Fruit fly (Drosophila melanogaster) whole organism: ENCODE results near the gene RabX6.

ENCODE experiments used
- CG8478 ChIP-seq: fragments of >200 bp; optimal IDR thresholded peaks from 2 replicates; lab custom pipeline; 2018; ENCODE audit warnings: inconsistent platforms
- Dll ChIP-seq: fragments of >200 bp; optimal IDR thresholded peaks from 2 replicates; lab custom pipeline; 2017
- EcR ChIP-seq, 2 experiments: fragments of >200 bp; optimal IDR thresholded peaks; 2 replicates each; lab custom pipeline; 2017; ENCODE audit warnings: missing biosample characterization in 2 of 2, missing genetic modification characterization in 2 of 2, missing genetic modification reagents in 2 of 2
- pan ChIP-seq: fragments of >200 bp; optimal IDR thresholded peaks from 2 replicates; lab custom pipeline; 2017
- psq ChIP-seq: fragments of >200 bp; optimal IDR thresholded peaks from 2 replicates; lab custom pipeline; 2017
- usp ChIP-seq: fragments of >200 bp; optimal IDR thresholded peaks from 2 replicates; lab custom pipeline; 2017; ENCODE audit warnings: missing biosample characterization, missing genetic modification characterization, mixed read lengths

Gene RabX6

DNA sequence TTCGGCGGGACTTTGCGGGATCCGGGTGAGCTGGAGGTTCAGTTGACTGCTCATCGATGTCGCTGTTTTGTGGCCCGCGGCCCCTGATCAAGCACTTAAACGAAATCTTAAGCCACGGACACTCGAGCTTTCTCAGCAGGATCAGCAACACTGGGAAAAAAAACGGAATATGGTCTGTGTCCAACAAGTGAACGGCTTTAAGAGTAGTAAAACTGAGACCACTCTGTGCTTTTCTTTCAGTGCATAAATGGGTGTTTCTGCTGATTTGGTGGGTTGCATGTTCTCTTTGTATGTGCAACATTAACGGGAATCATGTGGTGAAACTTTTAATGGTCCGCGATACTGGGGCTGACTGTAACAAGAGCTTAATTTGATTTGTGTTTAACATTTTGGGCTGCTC is 39.0 kb downstream of the RabX6 start:
- TF ChIP-seq pan (no peak), Dll (lab: Kevin White, UChicago) (no peak), CG8478 (lab: Kevin White, UChicago) (no peak)

DNA sequence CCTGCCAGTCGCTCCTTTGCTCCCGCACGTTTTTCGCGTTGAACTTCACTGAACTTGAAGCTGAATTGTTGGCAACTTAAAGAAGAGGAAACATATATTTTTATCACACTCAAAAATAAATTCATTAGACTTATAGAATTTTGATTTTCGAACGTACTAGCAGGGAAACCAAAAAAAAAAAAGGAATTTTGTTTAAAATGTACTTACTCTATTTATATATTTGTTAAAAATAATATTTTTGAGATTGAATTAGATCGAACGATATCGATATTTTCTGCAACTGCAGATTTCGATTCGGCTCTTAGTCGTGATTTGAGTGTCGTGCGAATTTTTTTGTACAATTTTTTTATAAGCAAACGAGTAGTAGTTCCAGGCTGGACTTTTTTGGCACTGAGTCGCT is 41.2 kb downstream of the RabX6 start:
- TF ChIP-seq usp (GFP tag; lab: Kevin White, UChicago) (no peak), EcR (GFP tag; optimal IDR thresholded peaks at IDR 0.05; lab: Kevin White, UChicago) (no peak), pan (no peak), CG8478 (lab: Kevin White, UChicago) (no peak), psq (lab: Kevin White, UChicago) (no peak)

DNA sequence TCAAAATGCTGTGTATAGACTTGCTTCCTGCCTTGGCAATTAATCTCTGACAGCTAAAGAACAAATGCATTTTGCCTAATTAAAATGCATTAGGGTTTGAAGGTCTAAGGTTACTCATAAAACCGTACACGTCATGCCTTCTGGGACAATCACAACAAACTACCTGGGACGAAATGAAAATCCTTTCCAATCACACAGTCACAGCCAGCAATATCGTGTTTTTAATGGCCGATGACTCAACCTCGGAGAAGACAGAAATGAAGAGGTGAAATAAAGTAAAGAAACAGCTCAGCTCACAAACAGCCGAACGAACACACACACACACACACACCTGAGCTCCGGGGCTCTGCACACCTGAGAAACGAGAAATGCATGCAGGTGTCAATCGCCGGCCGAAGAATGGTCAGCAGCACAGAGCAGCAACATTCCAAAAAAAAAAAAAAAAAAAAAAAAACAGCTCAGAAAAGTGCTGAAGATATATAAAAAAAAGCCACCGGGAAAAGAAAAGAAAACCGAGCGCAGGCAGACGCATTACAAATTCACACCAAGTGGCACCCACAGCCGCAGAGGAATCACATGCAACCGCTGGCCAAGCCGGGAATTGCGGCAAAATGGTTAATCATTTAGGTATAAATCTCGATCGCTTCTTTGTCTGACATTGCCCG is 42.1 kb downstream of the RabX6 start:
- TF ChIP-seq Dll (lab: Kevin White, UChicago), result no peak
- no peak for TF ChIP-seq CG8478 (lab: Kevin White, UChicago)
- no peak for TF ChIP-seq pan
- TF ChIP-seq psq (lab: Kevin White, UChicago), result no peak
- TF ChIP-seq usp (GFP tag; lab: Kevin White, UChicago), result no peak
- no peak for TF ChIP-seq EcR (GFP tag; optimal IDR thresholded peaks at IDR 0.05; lab: Kevin White, UChicago)

DNA sequence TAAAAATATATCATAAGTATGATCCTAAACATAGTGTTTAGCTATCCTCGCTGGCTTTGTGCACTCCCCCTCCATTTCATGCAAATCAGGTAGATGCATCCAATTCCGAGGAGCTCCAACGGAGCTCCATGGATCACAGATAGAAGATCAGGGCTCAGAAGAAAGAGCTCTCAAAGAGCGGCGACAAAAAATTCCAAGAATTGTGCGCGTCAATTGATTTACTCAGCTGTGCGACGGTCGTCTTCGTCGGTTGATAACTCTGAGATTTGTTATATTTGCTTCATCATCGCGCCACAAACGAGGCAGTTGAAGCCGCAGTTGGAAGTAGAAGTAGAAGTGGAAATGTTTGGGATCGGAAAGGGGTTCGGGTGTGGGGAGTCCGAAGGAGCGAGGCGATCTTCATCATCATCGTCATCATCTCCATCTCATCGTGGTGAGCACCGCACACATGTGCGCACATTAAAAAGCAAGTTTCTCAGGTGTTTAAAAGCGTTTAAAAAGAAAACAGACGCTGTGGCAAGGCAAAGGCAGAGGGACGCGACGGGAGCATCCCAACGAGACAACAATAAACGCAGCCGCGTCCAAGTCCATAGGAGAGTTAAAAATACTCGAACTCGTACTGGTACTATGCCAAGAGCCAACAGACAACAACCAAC is 43.0 kb downstream of the RabX6 start:
- TF ChIP-seq psq (lab: Kevin White, UChicago), result no peak
- no peak for TF ChIP-seq CG8478 (lab: Kevin White, UChicago)
- TF ChIP-seq usp (GFP tag; lab: Kevin White, UChicago), result no peak
- TF ChIP-seq EcR (GFP tag; optimal IDR thresholded peaks at IDR 0.05; lab: Kevin White, UChicago), result no peak
- TF ChIP-seq pan, result no peak
- TF ChIP-seq Dll (lab: Kevin White, UChicago), result no peak

DNA sequence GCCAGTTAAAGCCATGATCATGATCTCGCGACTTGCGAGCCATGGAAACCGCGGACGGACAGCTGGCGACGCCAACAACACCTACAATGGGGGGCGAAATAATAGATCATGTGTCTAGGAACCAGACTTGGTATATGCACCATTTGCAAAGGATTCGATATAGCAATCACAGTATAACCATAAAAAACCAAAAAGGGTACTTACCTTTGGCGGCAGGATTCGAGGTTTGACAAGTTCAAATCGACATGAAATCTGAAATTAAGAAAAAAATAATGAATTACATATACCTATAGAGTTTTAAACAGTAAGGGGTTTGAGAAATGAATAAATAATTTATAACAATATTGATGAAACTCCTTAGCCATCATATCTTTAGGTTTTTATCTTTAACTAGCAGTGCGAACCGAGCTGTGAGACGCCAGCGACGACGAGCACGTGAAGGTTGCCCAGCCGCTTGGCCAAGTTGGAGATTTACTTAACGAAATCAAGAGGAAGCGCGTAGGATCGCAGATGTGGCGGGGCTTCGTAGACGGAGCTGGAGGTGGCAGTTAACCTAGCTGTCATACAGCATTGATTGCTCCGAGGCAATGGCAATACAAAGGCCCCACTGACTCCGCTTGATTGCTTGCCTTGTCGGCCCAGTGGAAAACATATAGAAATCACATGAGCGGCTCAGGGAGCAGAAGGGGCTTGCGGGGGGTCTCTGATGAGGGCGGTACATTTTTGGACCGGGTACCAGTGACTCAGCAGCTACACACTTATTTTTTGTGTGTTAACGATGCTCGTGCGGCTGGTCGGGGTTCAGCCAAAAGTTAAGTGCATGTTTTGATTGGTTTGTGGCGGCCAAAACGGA is 43.8 kb downstream of the RabX6 start:
- TF ChIP-seq Dll (lab: Kevin White, UChicago) (no peak), psq (lab: Kevin White, UChicago) (no peak), usp (GFP tag; lab: Kevin White, UChicago) (no peak), CG8478 (lab: Kevin White, UChicago) (no peak), EcR (GFP tag; optimal IDR thresholded peaks at IDR 0.05; lab: Kevin White, UChicago) (no peak), pan (no peak)

DNA sequence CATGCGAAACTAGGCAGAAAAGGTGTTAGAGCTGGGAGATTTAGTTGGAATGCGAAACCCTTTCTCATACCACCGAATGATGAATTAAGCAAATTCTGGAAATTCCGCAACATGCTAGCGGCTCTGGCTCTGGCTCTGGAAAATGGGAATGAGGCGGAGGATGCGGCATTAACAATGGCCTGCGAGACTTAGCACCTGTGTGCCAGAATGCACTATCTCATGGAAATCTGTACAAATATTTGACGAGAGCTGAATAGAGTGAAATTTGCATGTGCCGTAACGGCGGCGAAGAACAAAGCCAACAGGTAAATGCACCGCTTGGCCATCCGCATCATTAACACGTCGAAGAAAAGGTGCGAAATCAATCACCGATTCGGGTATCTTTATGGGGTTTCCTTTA is 45.0 kb downstream of the RabX6 start:
- TF ChIP-seq pan, result no peak
- no peak for TF ChIP-seq psq (lab: Kevin White, UChicago)
- no peak for TF ChIP-seq CG8478 (lab: Kevin White, UChicago)
- TF ChIP-seq usp (GFP tag; lab: Kevin White, UChicago), result no peak
- TF ChIP-seq EcR (GFP tag; optimal IDR thresholded peaks at IDR 0.05; lab: Kevin White, UChicago), result no peak
- TF ChIP-seq Dll (lab: Kevin White, UChicago), result no peak

DNA sequence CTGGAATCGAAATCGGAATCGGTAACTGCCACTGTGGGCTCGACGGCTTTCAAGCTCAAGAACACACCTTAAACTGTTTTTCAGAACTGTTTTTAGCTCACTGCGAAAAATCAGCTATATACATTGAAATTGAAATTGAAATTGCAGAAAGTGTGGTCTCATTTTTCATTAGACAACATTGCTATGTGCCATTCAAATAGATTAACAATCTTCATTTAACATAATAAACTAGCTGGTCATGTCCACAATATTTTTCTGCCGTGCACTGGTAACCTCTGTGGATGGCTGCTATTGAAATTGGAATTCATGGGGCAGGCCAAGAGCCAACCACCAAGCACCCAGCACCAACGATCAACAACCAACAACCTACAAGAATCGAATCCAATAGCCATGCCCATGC is 45.6 kb downstream of the RabX6 start:
- TF ChIP-seq usp (GFP tag; lab: Kevin White, UChicago) (no peak), pan (no peak), EcR (GFP tag; optimal IDR thresholded peaks at IDR 0.05; lab: Kevin White, UChicago) (no peak), CG8478 (lab: Kevin White, UChicago) (no peak), psq (lab: Kevin White, UChicago) (no peak), Dll (lab: Kevin White, UChicago) (no peak)

DNA sequence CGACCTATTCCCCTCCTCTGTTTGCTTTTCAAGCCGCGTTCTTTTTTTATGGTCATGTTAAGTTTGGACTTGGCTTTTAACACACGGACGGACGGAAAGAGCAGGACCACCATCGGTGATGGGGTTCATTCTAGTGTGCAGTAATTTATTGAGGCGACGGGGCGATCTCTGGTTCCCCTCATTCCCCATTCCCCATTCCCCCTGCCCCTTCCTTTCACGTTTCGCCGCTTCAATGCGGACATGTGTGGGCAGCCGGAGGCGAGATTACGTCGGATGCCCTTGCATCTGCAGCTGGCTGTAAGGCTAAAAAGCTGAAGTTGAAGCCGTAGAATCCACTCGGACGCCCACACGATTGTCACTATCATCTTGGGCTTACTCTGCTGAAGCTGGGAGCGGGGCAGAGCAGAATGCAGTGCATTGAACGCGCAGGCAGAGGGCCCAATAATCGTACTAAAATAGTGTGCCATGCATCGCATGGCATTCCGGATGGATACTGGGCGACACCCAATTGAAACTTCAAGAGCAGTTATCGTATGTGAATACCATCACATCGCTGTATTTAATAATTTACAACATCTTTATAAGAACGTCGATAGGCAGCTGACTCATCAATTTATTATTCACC is 46.3 kb downstream of the RabX6 start:
- TF ChIP-seq EcR (GFP tag; optimal IDR thresholded peaks at IDR 0.05; lab: Kevin White, UChicago) (peak in 1 of 2 experiments; percentile 46), CG8478 (lab: Kevin White, UChicago) (no peak), pan (no peak), psq (lab: Kevin White, UChicago) (no peak), Dll (lab: Kevin White, UChicago) (no peak), usp (GFP tag; lab: Kevin White, UChicago) (no peak)

DNA sequence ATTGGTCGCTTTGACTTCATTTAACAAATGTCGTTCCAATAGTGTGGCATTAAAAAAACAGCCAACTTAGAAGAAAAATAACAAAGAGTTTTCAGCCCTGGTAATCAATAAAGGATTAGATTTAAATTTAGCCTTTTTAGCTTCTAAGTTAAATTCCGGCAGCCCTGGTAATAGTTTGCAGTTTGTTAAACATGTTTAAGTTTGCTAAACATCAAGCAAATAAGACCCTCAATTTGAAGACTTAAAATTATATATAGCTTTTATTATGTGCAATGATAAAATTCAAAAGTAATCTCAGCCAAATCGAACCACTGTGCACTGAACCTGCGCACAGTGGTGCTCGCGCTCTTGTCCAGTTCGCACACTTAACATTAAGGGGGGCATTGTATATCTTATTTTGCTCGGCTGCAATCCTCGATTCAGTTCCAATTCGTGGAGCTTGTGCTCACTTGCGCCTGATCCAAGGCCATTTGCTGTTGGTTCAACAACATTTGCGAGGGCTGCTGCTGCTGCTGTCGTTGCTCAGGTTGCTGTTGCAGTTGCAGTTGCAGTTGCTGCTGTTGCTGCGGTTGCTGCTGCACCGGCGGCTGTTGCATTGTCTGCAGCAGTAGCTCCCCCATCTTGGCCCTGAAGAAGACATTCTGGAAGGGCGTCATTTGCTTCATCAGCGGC is 47.3 kb downstream of the RabX6 start:
- TF ChIP-seq usp (GFP tag; lab: Kevin White, UChicago) (no peak), psq (lab: Kevin White, UChicago) (no peak), CG8478 (lab: Kevin White, UChicago) (no peak), pan (no peak), Dll (lab: Kevin White, UChicago) (no peak)

DNA sequence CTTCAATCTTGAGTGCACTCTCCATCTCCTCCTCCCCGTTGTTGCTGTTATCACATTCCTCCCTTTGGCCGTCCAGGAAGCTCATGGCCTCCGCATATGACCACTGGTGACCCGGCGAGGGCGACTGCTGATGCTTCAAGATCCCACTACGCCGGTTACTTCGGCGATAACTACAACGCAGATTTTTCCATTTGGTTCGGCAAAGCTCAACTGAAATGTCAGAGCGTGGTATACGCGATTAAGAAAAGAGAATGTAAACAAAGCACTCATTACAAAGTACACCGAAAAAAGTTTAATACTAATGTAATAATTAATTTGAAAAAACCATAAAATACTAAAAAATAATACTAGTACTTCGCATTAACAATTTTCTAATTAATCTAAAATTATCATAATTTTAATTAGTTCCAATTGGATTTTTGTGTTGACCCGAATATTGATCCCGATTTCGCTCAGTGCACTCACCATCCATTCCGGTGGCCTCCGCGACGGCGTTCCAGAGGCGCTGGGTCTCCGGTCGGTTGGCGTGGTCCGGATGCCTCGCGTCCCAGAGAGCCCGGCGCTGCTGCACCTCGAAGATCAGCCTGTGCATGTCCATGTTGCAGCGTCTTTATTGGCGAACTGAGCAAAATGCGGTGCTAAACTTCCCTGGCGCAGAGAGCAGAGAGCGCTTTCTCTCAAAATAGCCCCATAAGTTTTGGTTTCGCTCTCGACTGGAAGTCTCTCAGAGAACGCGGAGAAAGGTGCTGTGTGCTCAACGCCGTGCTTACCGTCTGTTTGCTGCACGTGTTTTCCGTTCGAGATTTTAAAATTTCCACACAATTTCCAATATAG is 48.4 kb downstream of the RabX6 start:
- TF ChIP-seq psq (lab: Kevin White, UChicago) (no peak), CG8478 (lab: Kevin White, UChicago) (no peak), Dll (lab: Kevin White, UChicago) (peak; percentile 96), EcR (GFP tag; optimal IDR thresholded peaks at IDR 0.05; lab: Kevin White, UChicago) (peak in 1 of 2 experiments; percentile 44), usp (GFP tag; lab: Kevin White, UChicago) (no peak)
